Worm (Caenorhabditis elegans) whole organism, L2 larva: ENCODE results near the gene egg-1.

Source experiments
- ama-1 ChIP-seq: fragments of 150-350 bp; optimal IDR thresholded peaks from 2 replicates; lab custom pipeline; 2018; ENCODE audit warnings: inconsistent platforms
- blmp-1 ChIP-seq: sonication (generic microtip); optimal IDR thresholded peaks from 2 replicates; lab custom pipeline; 2017; ENCODE audit warnings: missing genetic modification characterization, mild to moderate bottlenecking, missing compliant biosample characterization, antibody characterized with exemption, moderate library complexity; ENCODE audit not compliant: insufficient read depth
- fos-1 ChIP-seq: fragments of 150-350 bp; optimal IDR thresholded peaks from 2 replicates; lab custom pipeline; 2014; ENCODE audit warnings: missing biosample characterization, missing genetic modification characterization
- mdl-1 ChIP-seq, 2 experiments: fragments of 150-350 bp in 1 of 2; sonication (generic microtip) in 1 of 2; optimal IDR thresholded peaks; 2 replicates each; lab custom pipeline; 2017; ENCODE audit warnings: missing biosample characterization in 2 of 2, missing genetic modification characterization in 2 of 2
- nhr-11 ChIP-seq: fragments of 150-350 bp; optimal IDR thresholded peaks from 2 replicates; lab custom pipeline; 2014; ENCODE audit warnings: missing biosample characterization, missing genetic modification characterization
- nhr-12 ChIP-seq: fragments of 150-350 bp; optimal IDR thresholded peaks from 2 replicates; lab custom pipeline; 2014; ENCODE audit warnings: missing biosample characterization, missing genetic modification characterization
- nhr-6 ChIP-seq: fragments of 150-350 bp; optimal IDR thresholded peaks from 2 replicates; lab custom pipeline; 2014; ENCODE audit warnings: missing biosample characterization, missing genetic modification characterization
- zag-1 ChIP-seq: fragments of 150-350 bp; optimal IDR thresholded peaks from 2 replicates; lab custom pipeline; 2014; ENCODE audit warnings: missing biosample characterization, missing genetic modification characterization

ce11 chrIII:5727827-5728226 is at the start of gene egg-1:
- no peak for TF ChIP-seq fos-1 (tag; lab: Kevin White, UChicago)
- TF ChIP-seq ama-1 (lab: Kevin White, UChicago) = no peak
- no peak for TF ChIP-seq zag-1 (tag; lab: Kevin White, UChicago)
- TF ChIP-seq nhr-6 (tag; lab: Kevin White, UChicago) = no peak
- TF ChIP-seq nhr-11 (tag; lab: Kevin White, UChicago) = no peak
- TF ChIP-seq blmp-1 (tag; lab: Kevin White, UChicago) = no peak
- TF ChIP-seq nhr-12 (tag; lab: Kevin White, UChicago) = no peak
- no peak for TF ChIP-seq mdl-1 (tag; optimal IDR thresholded peaks at IDR 0.05; lab: Kevin White, UChicago)
